1 worm cellular context compared by ENCODE assay signal in the genomic region with DNA sequence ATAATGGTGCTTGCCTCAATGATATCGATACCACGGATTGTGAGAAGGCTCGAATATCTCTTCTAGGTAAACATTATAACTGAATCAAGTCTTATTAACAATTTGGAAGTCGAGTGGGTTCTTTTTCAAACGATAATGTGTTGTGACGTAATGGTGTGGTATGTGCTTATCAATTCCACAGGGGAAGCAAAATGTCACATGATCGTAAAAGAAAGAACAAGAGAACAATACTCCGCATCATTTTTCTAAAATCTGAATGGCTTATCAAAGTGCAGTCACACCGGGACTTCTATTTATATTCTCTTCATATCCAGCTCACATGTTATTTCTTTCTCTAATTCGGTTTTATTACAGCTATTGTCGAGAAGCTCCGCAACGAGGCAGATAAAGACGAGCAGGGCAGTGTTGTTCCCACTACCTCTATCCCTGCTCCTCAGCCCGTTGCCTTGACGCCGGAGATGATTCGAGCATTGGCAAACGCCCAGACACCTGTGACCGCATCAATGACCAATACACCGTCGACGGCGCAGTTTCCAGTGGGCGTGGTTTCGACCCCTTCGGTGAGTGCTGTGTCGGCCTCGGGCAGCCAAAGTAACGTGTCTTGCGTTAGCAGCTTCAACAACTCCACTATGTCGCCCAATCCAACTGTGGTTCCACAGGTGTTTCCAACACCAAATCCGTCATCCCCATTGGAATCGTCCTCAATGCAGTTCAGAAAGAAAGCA.
TF ChIP-seq lines count a peak whose summit lies in the region.

No protein-coding gene starts in this region.

TF ChIP-seq in whole organism, L4 larva, 104 proteins besides CTCF, POLR2A, EP300 and RAD21 (continued from another document):
- TF ChIP-seq dpl-1 (GFP tag; optimal IDR thresholded peaks at IDR 0.05; lab: Kevin White, UChicago) (no peak), hif-1 (tag; optimal IDR thresholded peaks at IDR 0.05; lab: Kevin White, UChicago) (no peak), zip-11 (GFP tag; IDR thresholded peaks at IDR 0.05; lab: Robert Waterston, UW) (no peak), egl-43 (GFP tag; IDR thresholded peaks at IDR 0.05; lab: Robert Waterston, UW) (peak; percentile 71), zfp-3 (GFP tag; conservative IDR thresholded peaks at IDR 0.05; lab: Robert Waterston, UW) (no peak), mes-2 (tag; optimal IDR thresholded peaks at IDR 0.05; lab: Kevin White, UChicago; ENCODE audit: poor library complexity, severe bottlenecking) (peak; percentile 2), daf-12 (tag; optimal IDR thresholded peaks at IDR 0.05; lab: Kevin White, UChicago) (no peak), madf-5 (GFP tag; IDR thresholded peaks at IDR 0.05; lab: Robert Waterston, UW) (no peak), hlh-30 (tag; optimal IDR thresholded peaks at IDR 0.05; lab: Kevin White, UChicago; ENCODE audit: insufficient read depth) (peak; percentile 63), tag-97 (GFP tag; IDR thresholded peaks at IDR 0.05; lab: Robert Waterston, UW) (0 out of 2 replicates have a peak, but pooled peaks have one; percentile 70), skn-1 (tag; optimal IDR thresholded peaks at IDR 0.05; lab: Kevin White, UChicago) (no peak), nhr-237 (tag; optimal IDR thresholded peaks at IDR 0.05; lab: Kevin White, UChicago) (no peak), snpc-4 (tag; optimal IDR thresholded peaks at IDR 0.05; lab: Kevin White, UChicago) (no peak), set-16 (GFP tag; IDR thresholded peaks at IDR 0.05; lab: Robert Waterston, UW) (peak; percentile 60), ztf-7 (tag; optimal IDR thresholded peaks at IDR 0.05; lab: Kevin White, UChicago) (no peak), nhr-25 (tag; optimal IDR thresholded peaks at IDR 0.05; lab: Kevin White, UChicago; ENCODE audit: borderline replicate concordance, insufficient read depth) (no peak), nhr-28 (tag; optimal IDR thresholded peaks at IDR 0.05; lab: Kevin White, UChicago) (peak; percentile 40), F10B5.3 (tag; optimal IDR thresholded peaks at IDR 0.05; lab: Kevin White, UChicago) (no peak), mep-1 (tag; optimal IDR thresholded peaks at IDR 0.05; lab: Kevin White, UChicago) (peak; percentile 3), pha-4 (GFP tag; IDR thresholded peaks at IDR 0.05; lab: Robert Waterston, UW) (no peak), pha-4 (tag; optimal IDR thresholded peaks at IDR 0.05; lab: Kevin White, UChicago) (no peak), dve-1 (tag; optimal IDR thresholded peaks at IDR 0.05; lab: Kevin White, UChicago; ENCODE audit: insufficient read depth) (peak; percentile 56), duxl-1 (tag; optimal IDR thresholded peaks at IDR 0.05; lab: Kevin White, UChicago; ENCODE audit: poor library complexity) (no peak), cey-2 (tag; optimal IDR thresholded peaks at IDR 0.05; lab: Kevin White, UChicago; ENCODE audit: borderline replicate concordance, insufficient read depth) (no peak), snpc-1.2 (GFP tag; IDR thresholded peaks at IDR 0.05; lab: Robert Waterston, UW) (no peak; the same call in 1 of the 2 replicates), zag-1 (tag; optimal IDR thresholded peaks at IDR 0.05; lab: Kevin White, UChicago) (no peak), ama-1 (optimal IDR thresholded peaks at IDR 0.05; lab: Kevin White, UChicago) (no peak), saeg-2 (GFP tag; IDR thresholded peaks at IDR 0.05; lab: Robert Waterston, UW) (0 out of 2 replicates have a peak, but pooled peaks have one; percentile 44), ceh-44 (GFP tag; IDR thresholded peaks at IDR 0.05; lab: Robert Waterston, UW) (no peak), aha-1 (tag; lab: Kevin White, UChicago) (peak; percentile 92), nhr-102 (tag; optimal IDR thresholded peaks at IDR 0.05; lab: Kevin White, UChicago) (no peak), ZK546.5 (tag; optimal IDR thresholded peaks at IDR 0.05; lab: Kevin White, UChicago) (no peak)
